Fruit fly (Drosophila melanogaster) whole organism, embryonic: ENCODE measurements around the gene CG33791.

ENCODE experiments used
- Ada2b ChIP-seq: fragments of 200-800 bp; sonication (Bioruptor generic); IDR thresholded peaks from 2 replicates; pipeline ENCODE4 v1.3.6; 2022; ENCODE audit warnings: missing biosample characterization, missing genetic modification characterization
- Adf1 ChIP-seq: fragments of 200-800 bp; sonication (Bioruptor generic); IDR thresholded peaks from 2 replicates; pipeline ENCODE4 v1.3.6; 2022; ENCODE audit warnings: missing biosample characterization, missing genetic modification characterization
- CG10274 ChIP-seq: fragments of 200-800 bp; sonication (Bioruptor generic); optimal IDR thresholded peaks from 3 replicates; lab custom pipeline; 2017; ENCODE audit warnings: missing biosample characterization, mild to moderate bottlenecking, missing genetic modification characterization
- CG11696 ChIP-seq: fragments of 200-800 bp; sonication (Bioruptor generic); IDR thresholded peaks from 2 replicates; pipeline ENCODE4 v1.3.6; 2022; ENCODE audit warnings: missing biosample characterization, missing genetic modification characterization
- CG13624 ChIP-seq: fragments of 200-800 bp; sonication (Bioruptor generic); optimal IDR thresholded peaks from 2 replicates; lab custom pipeline; 2016; ENCODE audit warnings: missing biosample characterization, missing genetic modification characterization
- CG14667 ChIP-seq: fragments of 200-800 bp; sonication (Bioruptor generic); IDR thresholded peaks from 2 replicates; pipeline ENCODE4 v1.3.6; 2022; ENCODE audit warnings: missing biosample characterization, missing genetic modification characterization
- CG1603 ChIP-seq: fragments of 200-800 bp; sonication (Bioruptor generic); optimal IDR thresholded peaks from 2 replicates; lab custom pipeline; 2019; ENCODE audit warnings: missing biosample characterization, mild to moderate bottlenecking, missing genetic modification characterization, moderate library complexity
- CG17328 ChIP-seq: fragments of 200-800 bp; sonication (Bioruptor generic); IDR thresholded peaks from 2 replicates; pipeline ENCODE4 v1.3.6; 2022; ENCODE audit warnings: missing biosample characterization, missing genetic modification characterization
- CG17829 ChIP-seq: fragments of 200-800 bp; optimal IDR thresholded peaks from 2 replicates; lab custom pipeline; 2019; ENCODE audit warnings: missing biosample characterization, mild to moderate bottlenecking, missing genetic modification characterization, moderate library complexity
- CG31365 ChIP-seq: fragments of 200-800 bp; sonication (Bioruptor generic); optimal IDR thresholded peaks from 2 replicates; lab custom pipeline; 2018; ENCODE audit warnings: missing biosample characterization, mild to moderate bottlenecking, missing genetic modification characterization
- CG31388 ChIP-seq: fragments of 200-800 bp; sonication (Bioruptor generic); optimal IDR thresholded peaks from 2 replicates; lab custom pipeline; 2016; ENCODE audit warnings: missing biosample characterization, missing genetic modification characterization
- CG34422 ChIP-seq: fragments of 200-800 bp; sonication (Bioruptor generic); IDR thresholded peaks from 3 replicates; pipeline ENCODE4 v1.3.6; 2022; ENCODE audit warnings: missing biosample characterization, missing genetic modification characterization
- CG4820 ChIP-seq: fragments of 200-800 bp; sonication (Bioruptor generic); optimal IDR thresholded peaks from 3 replicates; lab custom pipeline; 2016; ENCODE audit warnings: missing biosample characterization, missing genetic modification characterization
- CTCF ChIP-seq: fragments of 200-800 bp; sonication (Bioruptor generic); optimal IDR thresholded peaks from 2 replicates; lab custom pipeline; 2017; ENCODE audit warnings: missing biosample characterization, mild to moderate bottlenecking, missing genetic modification characterization, moderate library complexity
- CkIIα-i1 ChIP-seq: fragments of 200-800 bp; sonication (Bioruptor generic); IDR thresholded peaks from 2 replicates; pipeline ENCODE4 v1.3.6; 2022; ENCODE audit warnings: missing biosample characterization, missing genetic modification characterization
- Dbx ChIP-seq: fragments of 200-800 bp; sonication (Bioruptor generic); IDR thresholded peaks from 3 replicates; pipeline ENCODE4 v1.3.6; 2022; ENCODE audit warnings: missing biosample characterization, missing genetic modification characterization
- ERR ChIP-seq: fragments of 200-800 bp; sonication (Bioruptor generic); optimal IDR thresholded peaks from 2 replicates; lab custom pipeline; 2016; ENCODE audit warnings: missing biosample characterization, missing genetic modification characterization
- Elba2 ChIP-seq: fragments of 200-800 bp; sonication (Bioruptor generic); optimal IDR thresholded peaks from 3 replicates; lab custom pipeline; 2016; ENCODE audit warnings: missing biosample characterization, missing genetic modification characterization
- Gug ChIP-seq: fragments of 200-800 bp; sonication (Bioruptor generic); IDR thresholded peaks from 4 replicates; pipeline ENCODE4 v1.3.6; 2022; ENCODE audit warnings: missing biosample characterization, missing genetic modification characterization
- HLH54F ChIP-seq: fragments of 200-800 bp; sonication (Bioruptor generic); optimal IDR thresholded peaks from 3 replicates; lab custom pipeline; 2016; ENCODE audit warnings: missing biosample characterization, missing genetic modification characterization
- HmgZ ChIP-seq: fragments of 200-800 bp; sonication (Bioruptor generic); optimal IDR thresholded peaks from 2 replicates; lab custom pipeline; 2018; ENCODE audit warnings: missing biosample characterization, mild to moderate bottlenecking, missing genetic modification characterization
- Hsf ChIP-seq: fragments of 200-800 bp; sonication (Bioruptor generic); optimal IDR thresholded peaks from 3 replicates; lab custom pipeline; 2016; ENCODE audit warnings: missing biosample characterization, missing genetic modification characterization
- Lim3 ChIP-seq: fragments of 200-800 bp; sonication (Bioruptor generic); IDR thresholded peaks from 2 replicates; pipeline ENCODE4 v1.3.6; 2022; ENCODE audit warnings: missing biosample characterization, missing genetic modification characterization
- NFAT ChIP-seq: fragments of 200-800 bp; sonication (Bioruptor generic); IDR thresholded peaks from 2 replicates; pipeline ENCODE4 v1.3.6; 2022; ENCODE audit warnings: missing biosample characterization, missing genetic modification characterization
- NK7.1 ChIP-seq: fragments of 200-800 bp; sonication (Bioruptor generic); optimal IDR thresholded peaks from 3 replicates; lab custom pipeline; 2016; ENCODE audit warnings: missing biosample characterization, missing genetic modification characterization
- Optix ChIP-seq: fragments of 200-800 bp; sonication (Bioruptor generic); IDR thresholded peaks from 3 replicates; pipeline ENCODE4 v1.3.6; 2022; ENCODE audit warnings: missing biosample characterization, missing genetic modification characterization
- Taf1 ChIP-seq: fragments of 200-800 bp; sonication (Bioruptor generic); IDR thresholded peaks from 2 replicates; pipeline ENCODE4 v1.3.6; 2022; ENCODE audit warnings: missing biosample characterization, missing genetic modification characterization
- al ChIP-seq: fragments of 200-800 bp; sonication (Bioruptor generic); IDR thresholded peaks from 2 replicates; pipeline ENCODE4 v1.3.6; 2022; ENCODE audit warnings: missing biosample characterization, missing genetic modification characterization
- ara ChIP-seq: fragments of 200-800 bp; sonication (Bioruptor generic); IDR thresholded peaks from 2 replicates; pipeline ENCODE4 v1.3.6; 2022; ENCODE audit warnings: missing biosample characterization, missing genetic modification characterization
- bcd ChIP-seq: fragments of 200-800 bp; sonication (Bioruptor generic); optimal IDR thresholded peaks from 2 replicates; lab custom pipeline; 2017; ENCODE audit warnings: missing biosample characterization, mild to moderate bottlenecking, missing genetic modification characterization
- bsh ChIP-seq, 2 experiments: fragments of 200-800 bp; sonication (Bioruptor generic); optimal IDR thresholded peaks; 2 replicates each; lab custom pipeline; 2017 to 2018; ENCODE audit warnings: mild to moderate bottlenecking in 2 of 2, missing biosample characterization in 2 of 2, missing genetic modification characterization in 2 of 2, moderate library complexity in 1 of 2
- btn ChIP-seq: fragments of 200-800 bp; sonication (Bioruptor generic); optimal IDR thresholded peaks from 2 replicates; lab custom pipeline; 2016; ENCODE audit warnings: missing biosample characterization, missing genetic modification characterization
- eve ChIP-seq, 2 experiments: fragments of >200 bp; optimal IDR thresholded peaks; 2 replicates each; lab custom pipeline; 2017; ENCODE audit warnings: missing biosample characterization in 2 of 2, missing genetic modification characterization in 2 of 2
- ewg ChIP-seq: fragments of 200-800 bp; sonication (Bioruptor generic); optimal IDR thresholded peaks from 3 replicates; lab custom pipeline; 2017; ENCODE audit warnings: mild to moderate bottlenecking, missing biosample characterization, missing genetic modification reagents, missing genetic modification characterization
- eyg ChIP-seq: fragments of 200-800 bp; sonication (Bioruptor generic); optimal IDR thresholded peaks from 3 replicates; lab custom pipeline; 2016; ENCODE audit warnings: missing biosample characterization, missing genetic modification characterization
- fu2 ChIP-seq: fragments of 200-800 bp; sonication (Bioruptor generic); optimal IDR thresholded peaks from 2 replicates; lab custom pipeline; 2016; ENCODE audit warnings: missing biosample characterization, missing genetic modification characterization
- hkb ChIP-seq, 2 experiments: fragments of 200-800 bp in 1 of 2; fragments of >200 bp in 1 of 2; sonication (Bioruptor generic) in 1 of 2; IDR thresholded peaks in 1 of 2; optimal IDR thresholded peaks in 1 of 2; 2 replicates each; pipeline versions ENCODE4 v1.3.6 to Lab custom; 2017 to 2022; ENCODE audit warnings: missing biosample characterization in 1 of 2, missing genetic modification characterization in 1 of 2
- maf-S ChIP-seq: fragments of 200-800 bp; sonication (Bioruptor generic); optimal IDR thresholded peaks from 2 replicates; lab custom pipeline; 2016; ENCODE audit warnings: missing biosample characterization, missing genetic modification characterization
- mirr ChIP-seq: fragments of 200-800 bp; sonication (Bioruptor generic); optimal IDR thresholded peaks from 3 replicates; lab custom pipeline; 2018; ENCODE audit warnings: missing biosample characterization, mild to moderate bottlenecking, missing genetic modification characterization
- nerfin-2 ChIP-seq: fragments of 200-800 bp; sonication (Bioruptor generic); IDR thresholded peaks from 2 replicates; pipeline ENCODE4 v1.3.6; 2022; ENCODE audit warnings: missing biosample characterization, missing genetic modification characterization; ENCODE audit not compliant: partially characterized antibody
- pfk ChIP-seq: fragments of 200-800 bp; sonication (Bioruptor generic); optimal IDR thresholded peaks from 2 replicates; lab custom pipeline; 2018; ENCODE audit warnings: missing biosample characterization, mild to moderate bottlenecking, missing genetic modification characterization, moderate library complexity
- sc ChIP-seq, 3 experiments: fragments of >200 bp in 2 of 3; fragments of 200-800 bp in 1 of 3; sonication (Bioruptor generic) in 1 of 3; optimal IDR thresholded peaks; 2 replicates in 2 of 3; 3 replicates in 1 of 3; lab custom pipeline; 2017; ENCODE audit warnings: mild to moderate bottlenecking in 1 of 3, missing biosample characterization in 1 of 3, missing genetic modification characterization in 1 of 3, missing genetic modification reagents in 1 of 3
- scrt ChIP-seq: fragments of 200-800 bp; sonication (Bioruptor generic); optimal IDR thresholded peaks from 2 replicates; lab custom pipeline; 2018; ENCODE audit warnings: missing biosample characterization, mild to moderate bottlenecking, missing genetic modification characterization, moderate library complexity
- tio ChIP-seq: fragments of 200-800 bp; sonication (Bioruptor generic); optimal IDR thresholded peaks from 2 replicates; lab custom pipeline; 2017; ENCODE audit warnings: missing biosample characterization, missing genetic modification characterization, inconsistent platforms
- trem ChIP-seq: fragments of 200-800 bp; optimal IDR thresholded peaks from 3 replicates; lab custom pipeline; 2019; ENCODE audit warnings: missing biosample characterization, mild to moderate bottlenecking, missing genetic modification characterization, moderate library complexity
- trh ChIP-seq: fragments of 200-800 bp; sonication (Bioruptor generic); optimal IDR thresholded peaks from 2 replicates; lab custom pipeline; 2016; ENCODE audit warnings: missing biosample characterization, missing genetic modification characterization
- twi ChIP-seq: fragments of 200-800 bp; optimal IDR thresholded peaks from 2 replicates; lab custom pipeline; 2019; ENCODE audit warnings: missing biosample characterization, mild to moderate bottlenecking, missing genetic modification characterization, moderate library complexity
- vnd ChIP-seq: fragments of 200-800 bp; sonication (Bioruptor generic); IDR thresholded peaks from 3 replicates; pipeline ENCODE4 v1.3.6; 2022; ENCODE audit warnings: missing biosample characterization, missing genetic modification characterization; ENCODE audit not compliant: partially characterized antibody
- vvl ChIP-seq: fragments of 200-800 bp; sonication (Bioruptor generic); IDR thresholded peaks from 2 replicates; pipeline ENCODE4 v1.3.6; 2022; ENCODE audit warnings: missing biosample characterization, missing genetic modification characterization
- zfh1 ChIP-seq: fragments of 200-800 bp; sonication (Bioruptor generic); IDR thresholded peaks from 3 replicates; pipeline ENCODE4 v1.3.6; 2022; ENCODE audit warnings: missing biosample characterization, missing genetic modification characterization

The CG33791 gene

DNA sequence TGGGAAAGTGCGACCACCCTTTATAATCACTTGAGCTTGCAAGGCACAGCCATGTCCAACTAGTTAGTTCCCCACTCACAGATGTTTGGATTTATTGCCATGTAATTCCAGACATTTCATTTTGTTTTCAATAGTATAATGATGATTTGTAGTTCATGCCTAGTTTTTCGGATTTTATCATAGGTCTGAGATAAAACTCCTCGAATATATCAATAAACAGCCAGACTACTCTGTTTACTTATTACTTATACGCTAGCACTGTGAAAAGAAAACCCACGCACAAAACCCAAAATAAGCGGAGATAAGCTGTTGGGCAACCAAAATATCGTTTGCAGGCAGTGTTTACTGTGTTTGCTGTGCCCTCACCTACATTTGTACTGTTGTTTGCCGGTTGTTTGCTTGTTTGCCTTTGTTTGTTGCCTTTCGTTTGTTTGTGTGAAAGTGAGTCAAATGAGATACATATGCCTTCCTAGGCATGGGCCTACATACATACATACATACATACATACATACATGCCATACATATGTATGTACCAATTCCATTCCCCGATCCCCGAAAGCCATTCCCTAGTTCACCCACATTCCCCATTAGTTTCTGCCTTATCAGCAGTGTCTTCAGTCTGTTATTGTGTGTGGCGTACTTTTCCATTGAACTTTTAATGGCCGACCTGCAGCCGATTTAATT lies 23.4 kb upstream of the CG33791 start (continued):
- TF ChIP-seq HmgZ (tag; lab: Kevin White, UChicago): peak; percentile 62
- peak; percentile 37 for TF ChIP-seq vvl
- no peak for TF ChIP-seq CG31388 (GFP tag; lab: Kevin White, UChicago)
- peak; percentile 63 for TF ChIP-seq mirr (GFP tag; lab: Kevin White, UChicago)
- TF ChIP-seq trem (tag; lab: Kevin White, UChicago): peak; percentile 52
- no peak for TF ChIP-seq CTCF (GFP tag; lab: Kevin White, UChicago)
- TF ChIP-seq CG11696 (GFP tag; lab: Robert Waterston, UW): peak; percentile 93
- TF ChIP-seq al (GFP tag; lab: Robert Waterston, UW): no peak
- no peak for TF ChIP-seq Lim3
- TF ChIP-seq zfh1 (GFP tag; lab: Robert Waterston, UW): peak; percentile 28
- TF ChIP-seq CG1603 (tag; lab: Kevin White, UChicago): peak; percentile 81
- TF ChIP-seq CG4820 (GFP tag; lab: Kevin White, UChicago): peak; percentile 61
- TF ChIP-seq vnd (GFP tag; lab: Robert Waterston, UW): no peak
- TF ChIP-seq NK7.1 (GFP tag; lab: Kevin White, UChicago): peak; percentile 38
- TF ChIP-seq Hsf (GFP tag; lab: Kevin White, UChicago): peak; percentile 43
- TF ChIP-seq Dbx (GFP tag; lab: Robert Waterston, UW): no peak
- TF ChIP-seq Elba2: no peak
- TF ChIP-seq scrt (GFP tag; lab: Kevin White, UChicago): peak; percentile 44
- peak; percentile 16; the same call in 1 of the 2 replicates for TF ChIP-seq Taf1
- no peak for TF ChIP-seq CkIIα-i1
- TF ChIP-seq btn (GFP tag; lab: Kevin White, UChicago): peak; percentile 60
- TF ChIP-seq eve (GFP tag; optimal IDR thresholded peaks at IDR 0.05; lab: Kevin White, UChicago): peak in 1 of 2 experiments; percentile 87
- peak; percentile 70; the same call in 1 of the 2 replicates for TF ChIP-seq CG17328 (GFP tag; lab: Robert Waterston, UW)
- TF ChIP-seq CG14667 (GFP tag; lab: Robert Waterston, UW): 0 out of 2 replicates have a peak, but pooled peaks have one; percentile 12
- peak; percentile 46 for TF ChIP-seq tio
- TF ChIP-seq NFAT (GFP tag; lab: Robert Waterston, UW): peak; percentile 67
- TF ChIP-seq trh (GFP tag; lab: Kevin White, UChicago): peak; percentile 54
- TF ChIP-seq HLH54F (GFP tag; lab: Kevin White, UChicago): peak; percentile 2
- peak; percentile 62 for TF ChIP-seq CG31365 (tag; lab: Kevin White, UChicago)
- TF ChIP-seq CG10274 (GFP tag; lab: Kevin White, UChicago): peak; percentile 35
- peak; percentile 75 for TF ChIP-seq twi (tag; lab: Kevin White, UChicago)
- no peak for TF ChIP-seq CG34422 (GFP tag; lab: Robert Waterston, UW)
- peak; percentile 84 for TF ChIP-seq ara (GFP tag; lab: Robert Waterston, UW)
- no peak; the same call in 1 of the 2 replicates for TF ChIP-seq Adf1 (GFP tag; lab: Robert Waterston, UW)
- TF ChIP-seq fu2 (GFP tag; lab: Kevin White, UChicago): no peak
- TF ChIP-seq Optix (GFP tag; lab: Robert Waterston, UW): peak; percentile 73; the same call in 1 of the 3 replicates
- TF ChIP-seq nerfin-2 (GFP tag; lab: Robert Waterston, UW): no peak
- TF ChIP-seq maf-S (GFP tag; lab: Kevin White, UChicago): peak; percentile 46
- peak; percentile 72 for TF ChIP-seq CG17829 (tag; lab: Kevin White, UChicago)
- TF ChIP-seq ERR: no peak
- peak; percentile 48 for TF ChIP-seq pfk (GFP tag; lab: Kevin White, UChicago)
- peak; percentile 64 for TF ChIP-seq eyg (GFP tag; lab: Kevin White, UChicago)
- TF ChIP-seq hkb (optimal IDR thresholded peaks at IDR 0.05; lab: Kevin White, UChicago): no peak
- peak; percentile 65 for TF ChIP-seq hkb (GFP tag; IDR thresholded peaks at IDR 0.05; lab: Robert Waterston, UW)
- no peak for TF ChIP-seq CG13624 (GFP tag; lab: Kevin White, UChicago)
- peak; percentile 41; the same call in 1 of the 4 replicates for TF ChIP-seq Gug (GFP tag; lab: Robert Waterston, UW)
- TF ChIP-seq bcd: peak; percentile 61
- no peak for TF ChIP-seq sc (optimal IDR thresholded peaks at IDR 0.05; lab: Kevin White, UChicago)
- TF ChIP-seq sc (GFP tag; optimal IDR thresholded peaks at IDR 0.05; lab: Kevin White, UChicago): peak; percentile 77
- TF ChIP-seq bsh (GFP tag; optimal IDR thresholded peaks at IDR 0.05; lab: Kevin White, UChicago): peak in 1 of 2 experiments; percentile 80
- peak; percentile 41 for TF ChIP-seq ewg (GFP tag; lab: Kevin White, UChicago)
- 0 out of 2 replicates have a peak, but pooled peaks have one; percentile 4 for TF ChIP-seq Ada2b (GFP tag; lab: Robert Waterston, UW)
